Fruit fly (Drosophila melanogaster): ENCODE data around the gene Itpr.

DNA sequence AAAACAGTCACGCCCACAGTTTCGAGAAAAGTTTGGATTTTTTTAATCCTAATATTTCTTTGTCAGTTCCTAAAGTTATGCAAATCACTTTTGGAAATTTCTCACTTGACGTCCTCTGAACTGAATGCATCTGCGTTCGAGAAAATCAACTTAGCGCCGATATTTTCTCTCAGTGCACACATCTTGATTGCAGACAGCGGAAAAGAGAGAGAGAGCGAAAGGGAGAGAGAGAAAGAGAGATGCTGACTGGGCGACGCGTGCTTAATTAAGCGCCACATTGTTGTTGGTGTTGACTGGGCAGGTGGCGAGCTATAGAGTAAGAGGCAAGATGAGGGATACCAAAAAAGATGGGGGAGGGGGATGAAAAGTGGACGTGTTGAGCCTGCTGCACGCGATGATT, 1.7 kb downstream of the Itpr start:
- TF ChIP-seq bab1 (GFP tag; optimal IDR thresholded peaks at IDR 0.05) = peak; percentile 6
- no peak for TF ChIP-seq CG7045 (GFP tag; optimal IDR thresholded peaks at IDR 0.05)
- TF ChIP-seq CG7101 (tag; optimal IDR thresholded peaks at IDR 0.05) = no peak
- TF ChIP-seq toe (GFP tag; optimal IDR thresholded peaks at IDR 0.05) = no peak
